Worm (Caenorhabditis elegans) whole organism, L4/young adult: ENCODE measurements around the gene fbxb-72.

Experiments used
- W03F9.2 ChIP-seq: fragments of 150-350 bp; optimal IDR thresholded peaks from 2 replicates; lab custom pipeline; 2014; ENCODE audit warnings: missing biosample characterization, missing genetic modification characterization
- dao-5 ChIP-seq: sonication (generic microtip); optimal IDR thresholded peaks from 2 replicates; lab custom pipeline; 2016; ENCODE audit warnings: missing genotype, missing genetic modification characterization, moderate library complexity, missing compliant biosample characterization
- him-1 ChIP-seq: sonication (generic microtip); optimal IDR thresholded peaks from 2 replicates; lab custom pipeline; 2016; ENCODE audit warnings: missing genotype, missing genetic modification reagents, missing genetic modification characterization, missing compliant biosample characterization

Gene fbxb-72

ce11 chrV:676090-676489 lies 47.7 kb downstream of the fbxb-72 start:
- no peak for TF ChIP-seq dao-5
- TF ChIP-seq W03F9.2 = no peak
- TF ChIP-seq him-1 = no peak

ce11 chrV:674213-674612 lies 49.5 kb downstream of the fbxb-72 start, which contains the start of gene sru-25:
Gene sru-25 (minus strand): TSS chrV:674313.
- no peak for TF ChIP-seq W03F9.2
- no peak for TF ChIP-seq him-1
- no peak for TF ChIP-seq dao-5
